Worm (Caenorhabditis elegans): Measurements from ENCODE around the gene ZK1073.1.

ZK1073.1 gene

DNA sequence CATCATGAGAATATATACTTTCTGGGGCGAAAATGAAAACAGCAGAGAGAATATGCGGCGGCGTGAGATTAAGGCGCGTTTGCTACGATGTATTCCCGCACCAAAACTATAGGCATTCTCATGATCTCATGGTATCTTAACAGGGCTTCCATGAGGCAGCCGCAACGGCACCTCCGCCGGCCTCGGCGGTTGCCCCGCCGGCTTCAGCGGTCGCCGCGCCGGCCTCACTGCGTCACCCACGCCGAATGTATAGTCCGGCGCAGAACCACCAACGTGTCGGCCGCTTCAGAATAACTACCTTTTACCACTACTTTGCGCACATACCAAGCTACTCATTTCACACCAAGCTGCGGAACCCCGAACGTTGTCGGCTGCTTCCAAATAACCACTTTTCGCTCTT, 11.0 kb downstream of the ZK1073.1 start:
- TF ChIP-seq Y22D7AL.16 (tag; optimal IDR thresholded peaks at IDR 0.05) (no peak), pha-2 (tag; optimal IDR thresholded peaks at IDR 0.05) (no peak), dmd-4 (tag; optimal IDR thresholded peaks at IDR 0.05; ENCODE audit: borderline replicate concordance) (no peak)

DNA sequence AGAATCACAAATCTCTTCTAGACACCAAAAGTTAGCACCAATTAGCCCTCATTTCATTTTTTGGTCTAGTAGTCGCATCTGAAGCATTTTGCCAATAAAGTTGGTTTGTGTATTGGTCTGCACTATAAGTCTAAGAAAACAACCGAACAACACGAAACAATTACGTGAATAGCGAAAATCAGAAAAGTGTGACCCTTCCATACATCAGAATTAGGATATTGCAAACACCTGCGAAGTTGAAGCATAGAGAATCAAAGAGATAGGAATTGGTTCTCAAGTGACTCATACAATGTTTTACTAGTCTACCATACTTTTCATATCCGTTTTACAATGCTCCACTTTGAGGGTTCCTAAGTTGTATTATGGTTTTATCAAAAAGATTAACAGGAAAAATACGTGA, 11.5 kb downstream of the ZK1073.1 start:
- TF ChIP-seq pha-4 (tag; optimal IDR thresholded peaks at IDR 0.05) (no peak), unc-42 (tag; optimal IDR thresholded peaks at IDR 0.05) (no peak)

DNA sequence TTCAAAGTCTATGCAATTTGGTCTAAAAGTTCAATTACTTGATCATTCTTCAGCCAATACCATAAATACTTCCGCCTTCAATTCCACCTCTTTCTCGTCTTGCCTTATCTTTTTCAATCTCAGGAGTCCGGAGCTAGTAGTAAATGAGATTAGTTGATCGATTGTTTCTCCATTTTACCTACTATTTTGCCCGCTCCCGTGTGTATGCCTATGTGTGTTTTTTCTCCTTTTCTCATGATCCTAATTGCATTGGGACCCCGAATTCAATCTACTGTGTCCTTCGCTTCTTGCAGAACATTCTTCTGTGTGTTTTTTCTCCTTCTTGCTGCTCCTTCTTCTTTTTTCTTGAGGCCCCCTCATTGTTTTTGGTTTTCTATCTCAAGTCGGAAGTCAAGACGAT, 12.4 kb downstream of the ZK1073.1 start:
- TF ChIP-seq unc-42 (tag; optimal IDR thresholded peaks at IDR 0.05), result peak; percentile 88
- TF ChIP-seq ets-4 (tag; optimal IDR thresholded peaks at IDR 0.05), result no peak
- no peak for TF ChIP-seq odd-2 (tag; optimal IDR thresholded peaks at IDR 0.05)
- no peak for TF ChIP-seq pat-9 (tag; optimal IDR thresholded peaks at IDR 0.05)
- no peak for TF ChIP-seq ceh-31 (tag; optimal IDR thresholded peaks at IDR 0.05)
- TF ChIP-seq hlh-15 (tag; optimal IDR thresholded peaks at IDR 0.05), result no peak
- no peak for TF ChIP-seq ama-1 (optimal IDR thresholded peaks at IDR 0.05)
- TF ChIP-seq unc-86 (tag; optimal IDR thresholded peaks at IDR 0.05), result no peak

DNA sequence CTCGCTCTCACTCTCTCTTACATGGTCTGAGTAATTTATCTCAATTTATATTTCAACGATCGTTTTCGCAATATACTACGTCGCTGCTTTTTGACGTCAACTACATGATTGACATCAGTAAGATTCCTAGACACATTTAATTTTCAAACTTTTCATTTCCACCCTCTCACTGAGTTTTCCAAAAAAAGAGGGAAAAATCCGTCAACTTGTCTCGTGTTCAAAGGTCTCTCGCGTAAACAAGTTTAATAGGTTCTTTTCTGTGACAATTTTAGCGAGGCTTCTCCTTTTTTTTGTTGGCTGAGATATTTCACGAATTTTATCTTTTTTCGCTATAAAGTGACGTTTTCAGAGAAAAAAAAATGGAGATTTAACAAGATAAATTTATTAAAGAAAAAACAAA, 14.7 kb downstream of the ZK1073.1 start:
- TF ChIP-seq pha-2 (tag; optimal IDR thresholded peaks at IDR 0.05) (no peak), unc-42 (tag; optimal IDR thresholded peaks at IDR 0.05) (peak; percentile 4)

DNA sequence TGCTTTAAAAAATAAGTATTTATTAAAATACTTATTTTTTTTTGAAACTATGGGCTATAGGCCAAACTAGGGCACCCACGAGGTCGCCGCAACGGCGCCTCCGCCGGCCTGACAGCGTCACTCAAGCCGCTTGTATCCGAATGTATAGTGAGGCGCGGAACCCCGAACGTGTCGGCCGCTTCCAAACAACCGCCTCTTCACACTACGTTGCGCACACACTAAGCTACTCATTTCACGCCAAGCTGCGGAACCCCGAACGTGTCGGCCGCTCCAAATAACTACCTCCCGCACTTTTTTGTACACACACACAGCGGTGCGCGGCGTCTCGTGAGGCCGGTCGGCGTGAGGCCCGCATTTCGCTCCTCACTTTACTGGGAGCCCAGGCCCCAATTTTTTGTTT, 15.7 kb downstream of the ZK1073.1 start:
- TF ChIP-seq odd-2 (tag; optimal IDR thresholded peaks at IDR 0.05) (no peak), mec-3 (tag; optimal IDR thresholded peaks at IDR 0.05; ENCODE audit: borderline replicate concordance) (no peak), ceh-2 (tag; optimal IDR thresholded peaks at IDR 0.05) (no peak), elt-4 (tag; optimal IDR thresholded peaks at IDR 0.05) (no peak), T23F11.4 (GFP tag; optimal IDR thresholded peaks at IDR 0.05) (no peak), pqm-1 (tag; optimal IDR thresholded peaks at IDR 0.05) (no peak), lim-6 (tag; optimal IDR thresholded peaks at IDR 0.05) (no peak), pag-3 (tag; optimal IDR thresholded peaks at IDR 0.05; ENCODE audit: borderline replicate concordance) (no peak), hlh-15 (tag; optimal IDR thresholded peaks at IDR 0.05) (no peak), ceh-30 (tag; optimal IDR thresholded peaks at IDR 0.05) (no peak), madf-2 (tag; optimal IDR thresholded peaks at IDR 0.05) (no peak), K09A11.1 (tag; optimal IDR thresholded peaks at IDR 0.05; ENCODE audit: insufficient read depth) (no peak), unc-42 (tag; optimal IDR thresholded peaks at IDR 0.05) (no peak), pat-9 (tag; optimal IDR thresholded peaks at IDR 0.05) (no peak), K02D7.2 (tag; optimal IDR thresholded peaks at IDR 0.05) (no peak)

DNA sequence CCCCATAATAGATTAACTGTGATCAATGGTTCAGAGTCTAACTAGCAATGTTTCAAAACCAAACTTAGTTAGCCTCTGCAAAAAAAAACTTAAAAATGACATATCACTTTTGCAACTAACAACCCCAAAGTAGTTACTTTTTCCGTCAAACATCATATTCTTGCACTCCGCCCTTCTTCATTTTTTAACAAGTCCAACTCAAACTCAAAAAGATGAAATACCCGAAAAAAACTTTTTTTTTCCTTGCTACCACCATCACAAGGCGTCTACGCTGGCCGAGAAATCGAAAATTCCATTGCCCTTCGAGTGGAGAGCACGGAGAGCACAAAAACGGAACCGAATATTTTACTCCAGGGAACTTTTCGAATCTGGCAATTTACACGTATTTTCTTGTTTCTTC, 22.8 kb downstream of the ZK1073.1 start:
- TF ChIP-seq eyg-1 (tag; optimal IDR thresholded peaks at IDR 0.05) (no peak), ceh-48 (tag; optimal IDR thresholded peaks at IDR 0.05) (no peak), dve-1 (tag; optimal IDR thresholded peaks at IDR 0.05) (no peak), madf-2 (tag; optimal IDR thresholded peaks at IDR 0.05) (no peak), unc-42 (tag; optimal IDR thresholded peaks at IDR 0.05) (no peak), ceh-18 (tag; optimal IDR thresholded peaks at IDR 0.05) (no peak), hlh-15 (tag; optimal IDR thresholded peaks at IDR 0.05) (no peak), ceh-34 (tag; optimal IDR thresholded peaks at IDR 0.05) (no peak), ceh-24 (tag; optimal IDR thresholded peaks at IDR 0.05) (no peak), ceh-9 (tag; optimal IDR thresholded peaks at IDR 0.05) (no peak), pax-1 (tag; optimal IDR thresholded peaks at IDR 0.05) (no peak), K09A11.1 (tag; optimal IDR thresholded peaks at IDR 0.05; ENCODE audit: insufficient read depth) (no peak), tbx-2 (tag; optimal IDR thresholded peaks at IDR 0.05) (no peak), ttx-3 (tag; optimal IDR thresholded peaks at IDR 0.05) (no peak), ceh-31 (tag; optimal IDR thresholded peaks at IDR 0.05) (no peak)
